Worm (Caenorhabditis elegans) whole organism, L3 larva: ENCODE measurements around the gene pho-7.
A peak's percentile ranks its signal among the peaks of the same experiment; 100 is the strongest.

Experiments
- R02D3.7 ChIP-seq: fragments of 150-350 bp; optimal IDR thresholded peaks from 2 replicates; lab custom pipeline; 2014; ENCODE audit warnings: missing biosample characterization, missing genetic modification characterization
- aly-2 ChIP-seq: fragments of 150-350 bp; optimal IDR thresholded peaks from 2 replicates; lab custom pipeline; 2014; ENCODE audit warnings: missing biosample characterization, missing genetic modification characterization
- ama-1 ChIP-seq: fragments of 150-350 bp; optimal IDR thresholded peaks from 2 replicates; lab custom pipeline; 2018
- ceh-16 ChIP-seq: sonication (generic microtip); optimal IDR thresholded peaks from 2 replicates; lab custom pipeline; 2017; ENCODE audit warnings: missing biosample characterization, missing genetic modification characterization
- ceh-28 ChIP-seq: fragments of 150-350 bp; optimal IDR thresholded peaks from 2 replicates; lab custom pipeline; 2014; ENCODE audit warnings: missing biosample characterization, missing genetic modification reagents, missing genetic modification characterization
- ceh-82 ChIP-seq: fragments of 150-350 bp; optimal IDR thresholded peaks from 2 replicates; lab custom pipeline; 2014; ENCODE audit warnings: missing biosample characterization, missing genetic modification characterization
- daf-12 ChIP-seq: fragments of 150-350 bp; optimal IDR thresholded peaks from 2 replicates; lab custom pipeline; 2014; ENCODE audit warnings: missing biosample characterization, missing genetic modification reagents, missing genetic modification characterization
- egl-5 ChIP-seq: fragments of 150-350 bp; optimal IDR thresholded peaks from 2 replicates; lab custom pipeline; 2017; ENCODE audit warnings: missing biosample characterization, missing genetic modification reagents, missing genetic modification characterization, inconsistent platforms
- elt-2 ChIP-seq: sonication (generic microtip); optimal IDR thresholded peaks from 2 replicates; lab custom pipeline; 2016; ENCODE audit warnings: missing genetic modification reagents, mild to moderate bottlenecking, missing genetic modification characterization, missing compliant biosample characterization
- elt-3 ChIP-seq, 3 experiments: fragments of 150-350 bp in 1 of 3; sonication (generic microtip) in 2 of 3; optimal IDR thresholded peaks; 2 replicates in 2 of 3; 4 replicates in 1 of 3; lab custom pipeline; 2014 to 2017; ENCODE audit warnings: missing biosample characterization in 3 of 3, missing genetic modification characterization in 3 of 3
- eor-1 ChIP-seq, 2 experiments: fragments of 150-350 bp; optimal IDR thresholded peaks; 2 replicates each; lab custom pipeline; 2014 to 2018; ENCODE audit warnings: missing biosample characterization in 2 of 2, missing genetic modification characterization in 2 of 2
- fkh-2 ChIP-seq: fragments of 150-350 bp; optimal IDR thresholded peaks from 2 replicates; lab custom pipeline; 2014; ENCODE audit warnings: missing biosample characterization, missing genetic modification reagents, missing genetic modification characterization
- hmg-11 ChIP-seq: sonication (generic microtip); optimal IDR thresholded peaks from 2 replicates; lab custom pipeline; 2016; ENCODE audit warnings: missing genetic modification characterization, missing compliant biosample characterization
- jun-1 ChIP-seq: fragments of 150-350 bp; optimal IDR thresholded peaks from 2 replicates; lab custom pipeline; 2014; ENCODE audit warnings: missing biosample characterization, missing genetic modification reagents, missing genetic modification characterization
- mdl-1 ChIP-seq: fragments of 150-350 bp; optimal IDR thresholded peaks from 2 replicates; lab custom pipeline; 2014; ENCODE audit warnings: missing biosample characterization, missing genetic modification characterization
- mml-1 ChIP-seq: fragments of 150-350 bp; sonication (generic microtip); optimal IDR thresholded peaks from 3 replicates; lab custom pipeline; 2014; ENCODE audit warnings: missing biosample characterization, missing genetic modification characterization
- nfya-1 ChIP-seq: sonication (generic microtip); optimal IDR thresholded peaks from 2 replicates; lab custom pipeline; 2017; ENCODE audit warnings: missing genetic modification characterization, mild to moderate bottlenecking, missing compliant biosample characterization, antibody characterized with exemption, moderate library complexity; ENCODE audit not compliant: insufficient read depth
- nhr-23 ChIP-seq: fragments of 150-350 bp; optimal IDR thresholded peaks from 2 replicates; lab custom pipeline; 2014; ENCODE audit warnings: missing biosample characterization, missing genetic modification reagents, missing genetic modification characterization
- nhr-237 ChIP-seq: fragments of 150-350 bp; optimal IDR thresholded peaks from 2 replicates; lab custom pipeline; 2014; ENCODE audit warnings: missing biosample characterization, missing genetic modification characterization
- nhr-25 ChIP-seq: sonication (generic microtip); optimal IDR thresholded peaks from 2 replicates; lab custom pipeline; 2017; ENCODE audit warnings: missing biosample characterization, missing genetic modification characterization
- nhr-43 ChIP-seq: sonication (generic microtip); optimal IDR thresholded peaks from 2 replicates; lab custom pipeline; 2016; ENCODE audit warnings: mild to moderate bottlenecking, missing genetic modification characterization, missing compliant biosample characterization; ENCODE audit not compliant: poor library complexity, severe bottlenecking
- nhr-76 ChIP-seq: fragments of 150-350 bp; sonication (generic microtip); optimal IDR thresholded peaks from 5 replicates; lab custom pipeline; 2014; ENCODE audit warnings: missing biosample characterization, missing genetic modification characterization
- nhr-77 ChIP-seq: fragments of 150-350 bp; optimal IDR thresholded peaks from 2 replicates; lab custom pipeline; 2014; ENCODE audit warnings: missing biosample characterization, missing genetic modification characterization
- pha-4 ChIP-seq: fragments of 150-350 bp; optimal IDR thresholded peaks from 2 replicates; lab custom pipeline; 2014; ENCODE audit warnings: missing biosample characterization, missing genetic modification reagents, missing genetic modification characterization
- pqm-1 ChIP-seq: fragments of 150-350 bp; optimal IDR thresholded peaks from 2 replicates; lab custom pipeline; 2017; ENCODE audit warnings: missing biosample characterization, missing genetic modification characterization, inconsistent platforms
- sea-2 ChIP-seq: fragments of 150-350 bp; sonication (generic microtip); optimal IDR thresholded peaks from 4 replicates; lab custom pipeline; 2014; ENCODE audit warnings: missing biosample characterization, missing genetic modification reagents, missing genetic modification characterization
- skn-1 ChIP-seq: fragments of 150-350 bp; optimal IDR thresholded peaks from 2 replicates; lab custom pipeline; 2014; ENCODE audit warnings: missing biosample characterization, missing genetic modification characterization
- snpc-4 ChIP-seq: fragments of 150-350 bp; optimal IDR thresholded peaks from 2 replicates; lab custom pipeline; 2014; ENCODE audit warnings: missing biosample characterization, missing genetic modification characterization
- unc-62 ChIP-seq: fragments of 150-350 bp; sonication (generic microtip); optimal IDR thresholded peaks from 4 replicates; lab custom pipeline; 2014; ENCODE audit warnings: missing biosample characterization, missing genetic modification reagents, missing genetic modification characterization
- zag-1 ChIP-seq: fragments of 150-350 bp; optimal IDR thresholded peaks from 2 replicates; lab custom pipeline; 2014; ENCODE audit warnings: missing biosample characterization, missing genetic modification characterization
- ztf-11 ChIP-seq: fragments of 150-350 bp; optimal IDR thresholded peaks from 2 replicates; lab custom pipeline; 2014; ENCODE audit warnings: missing biosample characterization, missing genetic modification characterization

Gene pho-7

DNA sequence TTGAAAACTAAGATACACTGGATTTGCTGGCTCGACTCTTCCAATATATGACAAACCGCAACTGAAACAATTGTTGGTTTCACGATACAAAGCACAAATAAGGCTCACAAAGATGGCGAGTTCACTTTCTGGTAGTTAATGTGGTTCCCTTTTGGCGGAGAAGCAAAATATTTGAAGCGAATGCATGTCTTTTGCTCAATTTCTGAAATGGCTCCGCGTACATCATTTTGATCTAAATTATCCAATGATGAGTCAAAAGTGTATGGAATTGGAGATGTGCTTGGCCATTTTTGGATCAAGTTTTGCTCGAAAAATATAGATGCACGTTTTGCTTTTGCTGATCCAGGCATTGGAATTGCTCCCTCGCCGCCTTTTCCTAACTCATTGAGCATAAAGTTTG is 20.6 kb upstream of the pho-7 start:
- no peak for TF ChIP-seq nhr-76 (tag; lab: Kevin White, UChicago)

DNA sequence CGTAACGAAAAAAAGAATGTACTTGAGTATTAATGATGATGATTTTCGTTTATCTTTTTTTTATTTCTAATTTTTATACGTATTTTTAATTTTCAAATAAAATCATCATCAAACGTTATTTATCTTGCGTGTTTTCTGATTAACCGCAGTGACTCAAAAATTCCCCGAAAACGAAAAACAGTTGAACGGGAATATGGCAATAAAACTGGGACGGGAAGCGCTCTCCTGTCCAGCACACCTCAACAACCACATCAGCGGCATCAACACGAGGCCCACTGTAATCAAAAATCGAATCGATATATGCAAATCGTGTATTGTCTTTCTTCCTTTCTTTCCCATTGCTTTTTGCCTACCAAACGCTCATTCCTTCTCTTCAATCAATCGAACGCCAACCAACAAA is 18.0 kb upstream of the pho-7 start, which contains the start of gene K09C8.2:
Gene K09C8.2, plus strand, starts transcription at position 301 of the 400 bp plus-strand sequence.
- TF ChIP-seq nhr-25 (tag; lab: Kevin White, UChicago) (no peak), ceh-16 (tag; lab: Kevin White, UChicago) (no peak), skn-1 (no peak), zag-1 (tag; lab: Kevin White, UChicago) (no peak), ceh-82 (tag; lab: Kevin White, UChicago) (no peak), snpc-4 (tag; lab: Kevin White, UChicago) (no peak), fkh-2 (tag; lab: Kevin White, UChicago) (no peak), elt-3 (tag; optimal IDR thresholded peaks at IDR 0.05; lab: Kevin White, UChicago) (no peak), mml-1 (tag; lab: Kevin White, UChicago) (no peak), unc-62 (GFP tag; lab: Kevin White, UChicago) (no peak), nhr-237 (tag; lab: Kevin White, UChicago) (no peak), jun-1 (no peak), aly-2 (tag; lab: Kevin White, UChicago) (no peak), nfya-1 (tag; lab: Kevin White, UChicago) (no peak), mdl-1 (tag; lab: Kevin White, UChicago) (no peak), R02D3.7 (tag; lab: Kevin White, UChicago) (no peak), nhr-23 (no peak), hmg-11 (tag; lab: Kevin White, UChicago) (no peak)
- TF ChIP-seq, all 47 proteins: peak for 0

DNA sequence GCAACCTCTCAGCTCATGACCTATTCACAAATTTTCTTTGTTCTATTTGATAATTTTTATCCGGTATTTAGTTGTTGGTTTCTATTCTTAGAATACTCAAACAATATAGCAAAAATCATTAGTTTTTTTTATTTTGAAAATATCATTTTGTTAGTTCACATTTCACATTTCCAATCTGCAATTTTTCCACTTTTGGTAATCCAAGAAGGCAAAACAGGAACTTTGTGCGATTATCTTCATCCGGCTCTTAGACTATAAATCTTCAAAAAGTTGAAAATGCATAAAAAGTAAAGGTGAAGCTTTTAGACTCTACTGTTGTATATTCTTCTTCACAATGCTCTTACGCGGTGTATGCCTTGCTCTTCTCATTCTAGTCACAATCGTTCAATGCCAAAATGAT is 17.3 kb upstream of the pho-7 start, which contains the start of gene nlp-19:
Gene nlp-19, plus strand, starts transcription at position 301 of the 400 bp plus-strand sequence.
- no peak for TF ChIP-seq nhr-77 (tag; lab: Kevin White, UChicago)
- TF ChIP-seq sea-2, result no peak
- no peak for TF ChIP-seq pha-4
- no peak for TF ChIP-seq nfya-1 (tag; lab: Kevin White, UChicago)
- TF ChIP-seq mdl-1 (tag; lab: Kevin White, UChicago), result no peak
- no peak for TF ChIP-seq nhr-43 (tag; lab: Kevin White, UChicago)
- TF ChIP-seq ztf-11 (tag; lab: Kevin White, UChicago), result no peak
- TF ChIP-seq R02D3.7 (tag; lab: Kevin White, UChicago), result no peak
- TF ChIP-seq ceh-82 (tag; lab: Kevin White, UChicago), result no peak
- no peak for TF ChIP-seq nhr-23
- TF ChIP-seq hmg-11 (tag; lab: Kevin White, UChicago), result no peak
- no peak for TF ChIP-seq egl-5

DNA sequence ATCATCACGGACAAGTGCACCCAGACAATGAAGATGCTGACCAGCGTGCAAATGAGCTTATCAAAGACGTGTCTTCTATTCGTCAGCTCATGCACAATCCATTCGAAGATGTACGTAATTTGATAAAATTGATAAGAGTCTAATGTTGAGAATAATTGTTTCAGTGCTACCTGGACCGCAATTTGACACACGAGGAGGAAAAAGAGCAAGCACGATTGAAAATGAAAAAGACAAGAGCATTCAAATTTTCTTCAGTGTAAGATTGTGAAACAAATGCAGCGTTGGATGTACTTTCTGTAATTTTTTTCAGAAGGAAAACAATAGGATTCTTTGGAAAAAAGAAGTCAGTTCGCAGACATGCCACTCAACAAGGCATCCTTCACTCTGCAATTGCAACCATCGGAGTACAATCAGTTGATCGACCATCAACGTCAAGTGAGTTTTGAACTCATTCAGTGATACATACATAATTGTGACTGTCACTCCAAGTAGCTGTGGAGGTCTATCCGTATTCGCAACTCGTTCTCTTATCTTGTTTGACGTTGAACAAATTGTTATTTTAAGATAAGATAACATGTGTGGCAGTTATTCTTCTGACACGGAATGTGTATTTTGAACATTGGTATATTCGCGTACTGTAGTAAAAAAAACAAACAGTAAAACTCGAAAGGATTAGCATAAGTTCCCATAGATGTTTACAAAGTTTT is 16.0 kb upstream of the pho-7 start:
- no peak for TF ChIP-seq hmg-11 (tag; lab: Kevin White, UChicago)
- TF ChIP-seq nhr-237 (tag; lab: Kevin White, UChicago), result no peak
- TF ChIP-seq mdl-1 (tag; lab: Kevin White, UChicago), result no peak
- TF ChIP-seq ceh-28 (tag; lab: Kevin White, UChicago), result no peak
- TF ChIP-seq R02D3.7 (tag; lab: Kevin White, UChicago), result no peak
- no peak for TF ChIP-seq ceh-16 (tag; lab: Kevin White, UChicago)
- TF ChIP-seq fkh-2 (tag; lab: Kevin White, UChicago), result no peak
- no peak for TF ChIP-seq eor-1 (tag; optimal IDR thresholded peaks at IDR 0.05; lab: Kevin White, UChicago)
- no peak for TF ChIP-seq ama-1 (lab: Kevin White, UChicago)
- TF ChIP-seq ztf-11 (tag; lab: Kevin White, UChicago), result no peak
- no peak for TF ChIP-seq nfya-1 (tag; lab: Kevin White, UChicago)
- TF ChIP-seq pqm-1, result peak; percentile 32
- TF ChIP-seq elt-2 (tag; lab: Kevin White, UChicago), result peak; percentile 45

DNA sequence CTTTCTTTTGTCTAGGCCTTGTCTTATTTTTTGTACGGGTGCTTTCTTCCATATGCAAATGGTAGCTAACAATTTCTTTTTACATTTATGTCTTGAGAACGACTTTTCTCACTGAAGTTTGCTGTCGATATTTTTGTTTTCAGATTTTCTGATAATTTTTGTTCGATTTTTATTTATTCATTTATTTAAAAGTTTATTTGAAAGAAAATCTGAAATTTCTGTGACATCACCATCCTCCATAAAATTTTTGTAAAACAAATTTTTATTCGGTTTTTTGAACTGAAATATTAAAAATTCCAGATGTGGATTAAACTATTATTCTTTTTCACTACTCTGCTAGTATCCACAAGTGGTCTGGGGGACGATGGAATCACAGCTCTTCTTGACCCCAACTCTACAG is 12.7 kb upstream of the pho-7 start, which contains the start of gene pbo-4:
Gene pbo-4, plus strand, starts transcription at position 301 of the 400 bp plus-strand sequence.
- no peak for TF ChIP-seq daf-12 (tag; lab: Kevin White, UChicago)
